Worm (Caenorhabditis elegans) whole organism, L3 larva: ENCODE data around the gene M01H9.10.
A peak's percentile ranks its signal among the peaks of the same experiment; 100 is the strongest.

ENCODE experiments used
- ceh-82 ChIP-seq: fragments of 150-350 bp; optimal IDR thresholded peaks from 2 replicates; lab custom pipeline; 2014; ENCODE audit warnings: missing biosample characterization, missing genetic modification characterization
- elt-1 ChIP-seq: fragments of 150-350 bp; optimal IDR thresholded peaks from 2 replicates; lab custom pipeline; 2014; ENCODE audit warnings: missing biosample characterization, missing genetic modification characterization
- elt-2 ChIP-seq: sonication (generic microtip); optimal IDR thresholded peaks from 2 replicates; lab custom pipeline; 2016; ENCODE audit warnings: missing genetic modification reagents, mild to moderate bottlenecking, missing genetic modification characterization, missing compliant biosample characterization
- nhr-23 ChIP-seq: fragments of 150-350 bp; optimal IDR thresholded peaks from 2 replicates; lab custom pipeline; 2014; ENCODE audit warnings: missing biosample characterization, missing genetic modification reagents, missing genetic modification characterization
- pha-4 ChIP-seq: fragments of 150-350 bp; optimal IDR thresholded peaks from 2 replicates; lab custom pipeline; 2014; ENCODE audit warnings: missing biosample characterization, missing genetic modification reagents, missing genetic modification characterization
- pqm-1 ChIP-seq: fragments of 150-350 bp; optimal IDR thresholded peaks from 2 replicates; lab custom pipeline; 2017; ENCODE audit warnings: missing biosample characterization, missing genetic modification characterization, inconsistent platforms
- unc-39 ChIP-seq: sonication (generic microtip); optimal IDR thresholded peaks from 4 replicates; lab custom pipeline; 2017; ENCODE audit warnings: missing biosample characterization, missing genetic modification characterization
- ztf-11 ChIP-seq: fragments of 150-350 bp; optimal IDR thresholded peaks from 2 replicates; lab custom pipeline; 2014; ENCODE audit warnings: missing biosample characterization, missing genetic modification characterization

ce11 chrIV:4486738-4487137 is 6.8 kb upstream of the M01H9.10 start, which contains the start of gene trx-3:
- peak; percentile 86 for TF ChIP-seq pqm-1
- TF ChIP-seq elt-1 (tag; lab: Kevin White, UChicago): no peak
- peak; percentile 82 for TF ChIP-seq elt-2 (tag; lab: Kevin White, UChicago)
- no peak for TF ChIP-seq unc-39 (tag; lab: Kevin White, UChicago)
- TF ChIP-seq nhr-23: no peak
- TF ChIP-seq pha-4: peak; percentile 36
- TF ChIP-seq ceh-82 (tag; lab: Kevin White, UChicago): no peak
- no peak for TF ChIP-seq ztf-11 (tag; lab: Kevin White, UChicago)
